Fruit fly (Drosophila melanogaster) whole organism, embryonic: Measurements from ENCODE around the gene CG9628.
A peak's percentile ranks its signal among the peaks of the same experiment; 100 is the strongest.

Source experiments
- Bdp1 ChIP-seq: fragments of 200-800 bp; sonication (Bioruptor generic); optimal IDR thresholded peaks from 3 replicates; lab custom pipeline; 2016; ENCODE audit warnings: missing biosample characterization, missing genetic modification characterization
- CG1024 ChIP-seq: fragments of 200-800 bp; sonication (Bioruptor generic); IDR thresholded peaks from 2 replicates; pipeline ENCODE4 v1.3.6; 2022; ENCODE audit warnings: missing biosample characterization, missing genetic modification characterization
- CG10366 ChIP-seq: fragments of 200-800 bp; sonication (Bioruptor generic); IDR thresholded peaks from 2 replicates; pipeline ENCODE4 v1.3.6; 2022; ENCODE audit warnings: missing biosample characterization, missing genetic modification characterization
- CG10462 ChIP-seq: fragments of 200-800 bp; sonication (Bioruptor generic); optimal IDR thresholded peaks from 2 replicates; lab custom pipeline; 2016; ENCODE audit warnings: missing biosample characterization, missing genetic modification characterization
- CG11560 ChIP-seq: fragments of 200-800 bp; sonication (Bioruptor generic); IDR thresholded peaks from 3 replicates; pipeline ENCODE4 v1.3.6; 2022; ENCODE audit warnings: missing biosample characterization, missing genetic modification characterization
- CG12391 ChIP-seq: fragments of 200-800 bp; sonication (Bioruptor generic); optimal IDR thresholded peaks from 3 replicates; lab custom pipeline; 2018; ENCODE audit warnings: missing biosample characterization, mild to moderate bottlenecking, missing genetic modification characterization, moderate library complexity
- CG14710 ChIP-seq: fragments of 200-800 bp; sonication (Bioruptor generic); optimal IDR thresholded peaks from 3 replicates; lab custom pipeline; 2019; ENCODE audit warnings: missing biosample characterization, mild to moderate bottlenecking, missing genetic modification characterization, moderate library complexity
- CG14860 ChIP-seq: fragments of 200-800 bp; sonication (Bioruptor generic); IDR thresholded peaks from 3 replicates; pipeline ENCODE4 v1.3.6; 2022; ENCODE audit warnings: missing biosample characterization, missing genetic modification characterization; ENCODE audit not compliant: partially characterized antibody
- CG15479 ChIP-seq: fragments of 200-800 bp; sonication (Bioruptor generic); optimal IDR thresholded peaks from 3 replicates; lab custom pipeline; 2019; ENCODE audit warnings: missing biosample characterization, mild to moderate bottlenecking, missing genetic modification characterization, moderate library complexity
- CG1603 ChIP-seq: fragments of 200-800 bp; sonication (Bioruptor generic); optimal IDR thresholded peaks from 2 replicates; lab custom pipeline; 2019; ENCODE audit warnings: missing biosample characterization, mild to moderate bottlenecking, missing genetic modification characterization, moderate library complexity
- CG17359 ChIP-seq: fragments of 200-800 bp; sonication (Bioruptor generic); optimal IDR thresholded peaks from 3 replicates; lab custom pipeline; 2018; ENCODE audit warnings: missing biosample characterization, mild to moderate bottlenecking, missing genetic modification characterization, moderate library complexity
- CG17361 ChIP-seq: fragments of 200-800 bp; sonication (Bioruptor generic); IDR thresholded peaks from 3 replicates; pipeline ENCODE4 v1.3.6; 2022; ENCODE audit warnings: missing biosample characterization, missing genetic modification characterization
- CG17912 ChIP-seq: fragments of 200-800 bp; sonication (Bioruptor generic); optimal IDR thresholded peaks from 2 replicates; lab custom pipeline; 2018; ENCODE audit warnings: missing biosample characterization, mild to moderate bottlenecking, missing genetic modification characterization
- CG2712 ChIP-seq: fragments of 200-800 bp; optimal IDR thresholded peaks from 3 replicates; lab custom pipeline; 2019; ENCODE audit warnings: missing biosample characterization, mild to moderate bottlenecking, missing genetic modification characterization, moderate library complexity
- CG31365 ChIP-seq: fragments of 200-800 bp; sonication (Bioruptor generic); optimal IDR thresholded peaks from 2 replicates; lab custom pipeline; 2018; ENCODE audit warnings: missing biosample characterization, mild to moderate bottlenecking, missing genetic modification characterization
- CG31441 ChIP-seq: fragments of 200-800 bp; sonication (Bioruptor generic); IDR thresholded peaks from 2 replicates; pipeline ENCODE4 v1.3.6; 2022; ENCODE audit warnings: missing biosample characterization, missing genetic modification characterization
- CG3163 ChIP-seq: fragments of 200-800 bp; sonication (Bioruptor generic); optimal IDR thresholded peaks from 3 replicates; lab custom pipeline; 2016; ENCODE audit warnings: missing biosample characterization, missing genetic modification characterization
- CG32532 ChIP-seq: fragments of 200-800 bp; sonication (Bioruptor generic); IDR thresholded peaks from 2 replicates; pipeline ENCODE4 v1.3.6; 2022; ENCODE audit warnings: missing biosample characterization, missing genetic modification characterization
- CG33213 ChIP-seq: fragments of 200-800 bp; sonication (Bioruptor generic); optimal IDR thresholded peaks from 3 replicates; lab custom pipeline; 2016; ENCODE audit warnings: missing biosample characterization, missing genetic modification characterization
- CG3407 ChIP-seq: fragments of 200-800 bp; sonication (Bioruptor generic); optimal IDR thresholded peaks from 2 replicates; lab custom pipeline; 2018; ENCODE audit warnings: missing biosample characterization, mild to moderate bottlenecking, missing genetic modification characterization
- CG4707 ChIP-seq: fragments of 200-800 bp; sonication (Bioruptor generic); optimal IDR thresholded peaks from 2 replicates; lab custom pipeline; 2018; ENCODE audit warnings: missing biosample characterization, mild to moderate bottlenecking, missing genetic modification characterization, moderate library complexity
- CG7556 ChIP-seq: fragments of 200-800 bp; sonication (Bioruptor generic); optimal IDR thresholded peaks from 2 replicates; lab custom pipeline; 2017; ENCODE audit warnings: missing biosample characterization, mild to moderate bottlenecking, missing genetic modification characterization
- CG9437 ChIP-seq: fragments of 200-800 bp; sonication (Bioruptor generic); optimal IDR thresholded peaks from 2 replicates; lab custom pipeline; 2018; ENCODE audit warnings: missing biosample characterization, mild to moderate bottlenecking, missing genetic modification characterization
- CG9727 ChIP-seq: fragments of 200-800 bp; sonication (Bioruptor generic); optimal IDR thresholded peaks from 3 replicates; lab custom pipeline; 2017; ENCODE audit warnings: missing biosample characterization, mild to moderate bottlenecking, missing genetic modification characterization
- CoRest ChIP-seq: fragments of 200-800 bp; sonication (Bioruptor generic); optimal IDR thresholded peaks from 3 replicates; lab custom pipeline; 2018; ENCODE audit warnings: missing biosample characterization, mild to moderate bottlenecking, missing genetic modification characterization, moderate library complexity
- Dad ChIP-seq: fragments of 200-800 bp; sonication (Bioruptor generic); optimal IDR thresholded peaks from 3 replicates; lab custom pipeline; 2016; ENCODE audit warnings: missing biosample characterization, missing genetic modification characterization
- Dp ChIP-seq: fragments of 200-800 bp; sonication (Bioruptor generic); optimal IDR thresholded peaks from 2 replicates; lab custom pipeline; 2018; ENCODE audit warnings: missing biosample characterization, mild to moderate bottlenecking, missing genetic modification characterization, moderate library complexity
- ERR ChIP-seq: fragments of 200-800 bp; sonication (Bioruptor generic); optimal IDR thresholded peaks from 2 replicates; lab custom pipeline; 2016; ENCODE audit warnings: missing biosample characterization, missing genetic modification characterization
- Fer2 ChIP-seq: fragments of 200-800 bp; sonication (Bioruptor generic); optimal IDR thresholded peaks from 2 replicates; lab custom pipeline; 2018; ENCODE audit warnings: missing biosample characterization, mild to moderate bottlenecking, missing genetic modification characterization, moderate library complexity
- Lhr ChIP-seq: fragments of 200-800 bp; sonication (Bioruptor generic); optimal IDR thresholded peaks from 3 replicates; lab custom pipeline; 2017; ENCODE audit warnings: mild to moderate bottlenecking, missing biosample characterization, missing genetic modification reagents, missing genetic modification characterization
- Med ChIP-seq: fragments of 200-800 bp; sonication (Bioruptor generic); peaks from one replicate; lab custom pipeline; 2016; ENCODE audit warnings: missing biosample characterization, missing genetic modification characterization, mild to moderate bottlenecking, inconsistent platforms, moderate library complexity
- NfI ChIP-seq: fragments of 200-800 bp; sonication (Bioruptor generic); optimal IDR thresholded peaks from 3 replicates; lab custom pipeline; 2018; ENCODE audit warnings: missing biosample characterization, mild to moderate bottlenecking, missing genetic modification characterization, moderate library complexity
- Six4 ChIP-seq: fragments of 200-800 bp; sonication (Bioruptor generic); optimal IDR thresholded peaks from 2 replicates; lab custom pipeline; 2016; ENCODE audit warnings: missing biosample characterization, missing genetic modification characterization
- Sry-δ ChIP-seq: fragments of 200-800 bp; sonication (Bioruptor generic); optimal IDR thresholded peaks from 2 replicates; lab custom pipeline; 2016; ENCODE audit warnings: missing biosample characterization, missing genetic modification characterization
- Trl ChIP-seq, 3 experiments: fragments of >200 bp in 2 of 3; fragments of 200-800 bp in 1 of 3; sonication (Bioruptor generic) in 1 of 3; optimal IDR thresholded peaks; 2 replicates in 1 of 3; 3 replicates in 2 of 3; lab custom pipeline; 2016 to 2017; ENCODE audit warnings: missing biosample characterization in 1 of 3, missing genetic modification characterization in 1 of 3
- ac ChIP-seq: fragments of 200-800 bp; sonication (Bioruptor generic); optimal IDR thresholded peaks from 3 replicates; lab custom pipeline; 2017; ENCODE audit warnings: missing biosample characterization, mild to moderate bottlenecking, missing genetic modification characterization
- ara ChIP-seq: fragments of 200-800 bp; sonication (Bioruptor generic); IDR thresholded peaks from 2 replicates; pipeline ENCODE4 v1.3.6; 2022; ENCODE audit warnings: missing biosample characterization, missing genetic modification characterization
- cas ChIP-seq: fragments of 200-800 bp; sonication (Bioruptor generic); IDR thresholded peaks from 2 replicates; pipeline ENCODE4 v1.3.6; 2022; ENCODE audit warnings: missing biosample characterization, missing genetic modification characterization
- danr ChIP-seq: fragments of 200-800 bp; sonication (Bioruptor generic); IDR thresholded peaks from 2 replicates; pipeline ENCODE4 v1.3.6; 2022; ENCODE audit warnings: missing biosample characterization, missing genetic modification characterization
- gce ChIP-seq: fragments of 200-800 bp; sonication (Bioruptor generic); IDR thresholded peaks from 3 replicates; pipeline ENCODE4 v1.3.6; 2022; ENCODE audit warnings: missing biosample characterization, missing genetic modification characterization
- grau ChIP-seq: fragments of 200-800 bp; optimal IDR thresholded peaks from 3 replicates; lab custom pipeline; 2019; ENCODE audit warnings: missing biosample characterization, mild to moderate bottlenecking, missing genetic modification characterization, moderate library complexity
- gt ChIP-seq: fragments of 200-800 bp; sonication (Bioruptor generic); IDR thresholded peaks from 2 replicates; pipeline ENCODE4 v1.3.6; 2022; ENCODE audit warnings: missing biosample characterization, missing genetic modification characterization
- kah ChIP-seq: fragments of 200-800 bp; sonication (Bioruptor generic); optimal IDR thresholded peaks from 2 replicates; lab custom pipeline; 2018; ENCODE audit warnings: missing biosample characterization, mild to moderate bottlenecking, missing genetic modification characterization
- kay ChIP-seq: fragments of 200-800 bp; sonication (Bioruptor generic); optimal IDR thresholded peaks from 2 replicates; lab custom pipeline; 2016; ENCODE audit warnings: missing biosample characterization, missing genetic modification characterization
- lbe ChIP-seq: fragments of 200-800 bp; sonication (Bioruptor generic); optimal IDR thresholded peaks from 2 replicates; lab custom pipeline; 2016; ENCODE audit warnings: missing biosample characterization, mild to moderate bottlenecking, missing genetic modification characterization
- odd ChIP-seq: fragments of 200-800 bp; sonication (Bioruptor generic); optimal IDR thresholded peaks from 2 replicates; lab custom pipeline; 2017; ENCODE audit warnings: missing biosample characterization, mild to moderate bottlenecking, missing genetic modification characterization
- sc ChIP-seq, 3 experiments: fragments of >200 bp in 2 of 3; fragments of 200-800 bp in 1 of 3; sonication (Bioruptor generic) in 1 of 3; optimal IDR thresholded peaks; 2 replicates in 2 of 3; 3 replicates in 1 of 3; lab custom pipeline; 2017; ENCODE audit warnings: mild to moderate bottlenecking in 1 of 3, missing biosample characterization in 1 of 3, missing genetic modification characterization in 1 of 3, missing genetic modification reagents in 1 of 3
- scrt ChIP-seq: fragments of 200-800 bp; sonication (Bioruptor generic); optimal IDR thresholded peaks from 2 replicates; lab custom pipeline; 2018; ENCODE audit warnings: missing biosample characterization, mild to moderate bottlenecking, missing genetic modification characterization, moderate library complexity
- slou ChIP-seq: fragments of 200-800 bp; sonication (Bioruptor generic); optimal IDR thresholded peaks from 3 replicates; lab custom pipeline; 2016; ENCODE audit warnings: missing biosample characterization, missing genetic modification characterization
- tio ChIP-seq: fragments of 200-800 bp; sonication (Bioruptor generic); optimal IDR thresholded peaks from 2 replicates; lab custom pipeline; 2017; ENCODE audit warnings: missing biosample characterization, missing genetic modification characterization, inconsistent platforms

Gene CG9628

dm6 chr3L:14671546-14671945 is 49.0 kb downstream of the CG9628 start:
- TF ChIP-seq Sry-δ (GFP tag; lab: Kevin White, UChicago) (peak; percentile 5), Dad (GFP tag; lab: Kevin White, UChicago) (no peak), CG10366 (no peak), CG9437 (GFP tag; lab: Kevin White, UChicago) (no peak), kah (GFP tag; lab: Kevin White, UChicago) (no peak), CG7556 (GFP tag; lab: Kevin White, UChicago) (no peak), CG31365 (tag; lab: Kevin White, UChicago) (peak; percentile 67), CG2712 (tag; lab: Kevin White, UChicago) (peak; percentile 53), CG17361 (0 out of 3 replicates have a peak, but pooled peaks have one; percentile 28), ERR (GFP tag; lab: Kevin White, UChicago) (no peak), danr (GFP tag; lab: Robert Waterston, UW) (no peak), sc (optimal IDR thresholded peaks at IDR 0.05; lab: Kevin White, UChicago) (no peak), sc (GFP tag; optimal IDR thresholded peaks at IDR 0.05; lab: Kevin White, UChicago) (no peak), CG3163 (GFP tag; lab: Kevin White, UChicago) (peak; percentile 23), lbe (GFP tag; lab: Kevin White, UChicago) (no peak), CG17912 (GFP tag; lab: Kevin White, UChicago) (peak; percentile 48), CG32532 (GFP tag; lab: Robert Waterston, UW) (0 out of 2 replicates have a peak, but pooled peaks have one; percentile 23), CG1024 (no peak), CG3407 (GFP tag; lab: Kevin White, UChicago) (peak; percentile 33), Lhr (GFP tag; lab: Kevin White, UChicago) (peak; percentile 81), grau (tag; lab: Kevin White, UChicago) (peak; percentile 15), CG10462 (no peak), Trl (optimal IDR thresholded peaks at IDR 0.05; lab: Kevin White, UChicago) (no peak), Trl (GFP tag; optimal IDR thresholded peaks at IDR 0.05; lab: Kevin White, UChicago) (no peak), CG17359 (tag; lab: Kevin White, UChicago) (peak; percentile 15), CG14860 (GFP tag; lab: Robert Waterston, UW) (no peak), Med (GFP tag; lab: Kevin White, UChicago) (peak; percentile 88), CG1603 (tag; lab: Kevin White, UChicago) (peak; percentile 27), Six4 (GFP tag; lab: Kevin White, UChicago) (no peak), CG33213 (GFP tag; lab: Kevin White, UChicago) (peak; percentile 61), ac (GFP tag; lab: Kevin White, UChicago) (no peak), gce (GFP tag; lab: Robert Waterston, UW) (no peak), CG4707 (no peak), slou (GFP tag; lab: Kevin White, UChicago) (no peak), scrt (no peak), ara (GFP tag; lab: Robert Waterston, UW) (no peak), CG14710 (tag; lab: Kevin White, UChicago) (peak; percentile 12), CG12391 (tag; lab: Kevin White, UChicago) (peak; percentile 8), NfI (GFP tag; lab: Kevin White, UChicago) (no peak), gt (GFP tag; lab: Robert Waterston, UW) (no peak), kay (GFP tag; lab: Kevin White, UChicago) (peak; percentile 9), cas (GFP tag; lab: Robert Waterston, UW) (no peak), odd (GFP tag; lab: Kevin White, UChicago) (no peak), CG11560 (tag; lab: Robert Waterston, UW) (no peak), CG15479 (GFP tag; lab: Kevin White, UChicago) (no peak), tio (GFP tag; lab: Kevin White, UChicago) (no peak), Dp (GFP tag; lab: Kevin White, UChicago) (peak; percentile 29), Bdp1 (GFP tag; lab: Kevin White, UChicago) (peak; percentile 54), CG9727 (GFP tag; lab: Kevin White, UChicago) (no peak), CG31441 (no peak), CoRest (peak; percentile 57), Fer2 (tag; lab: Kevin White, UChicago) (no peak)
